Worm (Caenorhabditis elegans): Measurements from ENCODE around the gene K12H6.6.
A peak's percentile ranks its signal among the peaks of the same experiment; 100 is the strongest.

K12H6.6 gene

DNA sequence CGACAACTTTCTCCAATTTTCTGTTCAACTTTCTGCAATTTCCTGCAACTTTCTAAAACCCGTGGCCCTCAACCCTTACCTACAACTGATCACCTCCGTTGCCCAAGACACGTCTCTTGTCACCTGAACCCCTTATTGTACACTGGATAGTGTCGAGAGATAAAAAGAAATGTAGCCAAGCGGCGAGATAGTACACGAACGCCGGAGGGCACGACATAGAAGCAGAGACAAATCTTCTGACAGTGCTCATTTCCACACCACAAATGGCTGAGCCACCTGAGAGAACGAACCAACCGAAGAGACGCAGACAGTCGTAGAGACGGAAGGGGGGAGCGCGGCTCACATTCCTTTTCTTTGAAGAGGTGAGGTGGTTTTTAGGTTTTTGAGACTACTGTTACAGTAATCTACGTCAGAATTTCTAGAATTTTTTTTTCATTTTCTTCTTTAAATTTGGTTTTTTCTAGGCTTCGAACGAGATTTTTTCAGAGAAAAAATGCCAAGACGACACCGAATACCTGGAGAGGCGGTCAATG, 23.3 kb downstream of the K12H6.6 start, which contains the start of gene K12H6.12:
TSS of gene K12H6.12 (plus strand) at position 483 of the 533 bp plus-strand sequence.
- TF ChIP-seq ztf-25 (GFP tag; IDR thresholded peaks at IDR 0.05) (no peak), F23B12.7 (tag; optimal IDR thresholded peaks at IDR 0.05; ENCODE audit: insufficient read depth) (no peak), hmg-1.2 (GFP tag; IDR thresholded peaks at IDR 0.05) (peak; percentile 80), T07F8.4 (tag; optimal IDR thresholded peaks at IDR 0.05) (no peak), Y53F4B.3 (GFP tag; IDR thresholded peaks at IDR 0.05) (no peak), zfh-2 (GFP tag; conservative IDR thresholded peaks at IDR 0.05) (0 out of 2 replicates have a peak, but pooled peaks have one; percentile 43), ztf-22 (GFP tag; optimal IDR thresholded peaks at IDR 0.05) (no peak)

DNA sequence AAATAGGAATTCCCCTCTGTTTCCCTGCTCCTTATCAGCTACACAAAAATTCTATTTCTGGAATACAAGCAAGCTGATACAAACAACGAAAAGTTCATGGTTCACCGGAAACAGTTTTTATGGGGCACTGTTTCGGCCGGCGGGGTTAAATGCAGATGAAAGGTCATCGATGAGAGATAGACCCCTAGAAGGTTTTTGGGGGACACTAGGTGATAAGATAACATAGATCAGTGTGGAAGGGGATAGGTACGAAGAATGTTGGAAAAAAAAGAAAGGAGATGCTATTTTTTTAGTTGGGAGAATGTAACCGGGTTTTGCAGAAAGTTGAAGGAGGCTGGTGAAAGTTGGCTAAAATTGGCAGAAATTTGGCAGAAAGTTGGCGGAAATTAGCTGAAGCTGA, 25.5 kb downstream of the K12H6.6 start:
- TF ChIP-seq cebp-1 (GFP tag; IDR thresholded peaks at IDR 0.05) = no peak
- TF ChIP-seq cebp-1 (tag; optimal IDR thresholded peaks at IDR 0.05) = no peak
- TF ChIP-seq madf-10 (tag; optimal IDR thresholded peaks at IDR 0.05) = no peak
- TF ChIP-seq K11D2.4 (GFP tag; IDR thresholded peaks at IDR 0.05) = no peak
- no peak for TF ChIP-seq snpc-4 (GFP tag; optimal IDR thresholded peaks at IDR 0.05)
- TF ChIP-seq snpc-4 (tag; optimal IDR thresholded peaks at IDR 0.05) = no peak
- no peak for TF ChIP-seq lin-26 (GFP tag; IDR thresholded peaks at IDR 0.05)
- no peak for TF ChIP-seq gei-17 (GFP tag; optimal IDR thresholded peaks at IDR 0.05)
- TF ChIP-seq lin-54 (GFP tag; optimal IDR thresholded peaks at IDR 0.05) = no peak
- no peak for TF ChIP-seq F55B11.4 (tag; optimal IDR thresholded peaks at IDR 0.05; ENCODE audit: borderline replicate concordance, insufficient read depth)

DNA sequence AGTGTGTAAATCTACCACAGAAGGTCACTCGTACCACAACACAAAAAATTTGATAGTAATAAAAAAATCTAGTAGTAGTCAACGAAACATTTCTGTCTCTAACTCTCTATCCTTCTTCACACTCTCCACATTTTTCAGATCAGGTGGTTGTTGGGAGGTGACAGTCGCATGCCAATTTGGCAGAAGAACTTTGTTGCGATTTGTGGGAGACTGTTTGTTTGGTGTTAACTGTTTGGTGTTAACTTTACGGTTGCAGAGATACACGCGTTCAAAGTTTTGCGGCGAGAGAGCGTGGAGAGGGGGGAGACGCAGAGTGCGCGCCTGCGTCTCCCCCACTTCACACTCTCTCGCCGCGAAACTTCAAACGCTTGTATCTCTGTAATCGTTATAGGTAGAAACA, 26.1 kb downstream of the K12H6.6 start:
- TF ChIP-seq tbp1 (GFP tag; optimal IDR thresholded peaks at IDR 0.05) (no peak), mcd-1 (GFP tag; IDR thresholded peaks at IDR 0.05) (0 out of 2 replicates have a peak, but pooled peaks have one; percentile 25), Y56A3A.18 (GFP tag; IDR thresholded peaks at IDR 0.05) (no peak), let-526 (GFP tag; IDR thresholded peaks at IDR 0.05) (0 out of 2 replicates have a peak, but pooled peaks have one; percentile 30), cebp-1 (GFP tag; IDR thresholded peaks at IDR 0.05) (no peak), cebp-1 (tag; optimal IDR thresholded peaks at IDR 0.05) (peak; percentile 46), ceh-100 (GFP tag; IDR thresholded peaks at IDR 0.05) (peak; percentile 10; the same call in 1 of the 2 replicates), F10E7.11 (tag; optimal IDR thresholded peaks at IDR 0.05) (no peak), hmg-1.2 (GFP tag; IDR thresholded peaks at IDR 0.05) (peak; percentile 81), lsy-27 (tag; optimal IDR thresholded peaks at IDR 0.05; ENCODE audit: borderline replicate concordance, insufficient read depth) (no peak), Y53G8AR.9 (GFP tag; conservative IDR thresholded peaks at IDR 0.05) (0 out of 2 replicates have a peak, but pooled peaks have one; percentile 29), nfya-1 (tag; optimal IDR thresholded peaks at IDR 0.05; ENCODE audit: borderline replicate concordance, insufficient read depth) (no peak), somi-1 (GFP tag; optimal IDR thresholded peaks at IDR 0.05) (no peak), nhr-80 (tag; optimal IDR thresholded peaks at IDR 0.05) (peak; percentile 65), ama-1 (optimal IDR thresholded peaks at IDR 0.05) (no peak), ama-1 (GFP tag; optimal IDR thresholded peaks at IDR 0.05) (no peak)

DNA sequence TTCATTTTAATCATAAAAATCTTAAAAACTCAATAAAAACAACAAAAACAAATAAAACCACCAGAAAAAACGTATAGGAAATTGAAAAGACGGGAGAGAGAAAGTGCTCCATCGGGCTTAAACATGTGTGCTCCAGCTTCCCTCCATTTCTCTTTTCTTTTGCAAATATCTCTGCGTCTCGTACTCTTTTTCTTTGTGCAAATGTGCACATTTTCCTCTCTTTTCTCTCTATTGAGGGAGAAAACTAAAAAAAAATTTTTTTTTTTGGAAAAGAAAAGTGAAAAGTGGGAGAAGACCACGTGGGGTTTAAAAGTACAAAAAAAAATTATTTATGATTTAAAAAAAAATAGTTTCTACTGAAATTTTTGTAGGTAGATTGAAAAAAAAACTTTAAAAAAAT, 26.8 kb downstream of the K12H6.6 start:
- no peak for TF ChIP-seq nhr-90 (tag; optimal IDR thresholded peaks at IDR 0.05)
- TF ChIP-seq somi-1 (GFP tag; optimal IDR thresholded peaks at IDR 0.05) = peak; percentile 45
- peak; percentile 36 for TF ChIP-seq F23B12.7 (tag; optimal IDR thresholded peaks at IDR 0.05; ENCODE audit: insufficient read depth)
- TF ChIP-seq hmg-1.2 (GFP tag; IDR thresholded peaks at IDR 0.05) = peak; percentile 33; the same call in 1 of the 2 replicates
- TF ChIP-seq cebp-1 (GFP tag; IDR thresholded peaks at IDR 0.05) = no peak
- TF ChIP-seq cebp-1 (tag; optimal IDR thresholded peaks at IDR 0.05) = peak; percentile 2
- no peak for TF ChIP-seq efl-1 (GFP tag; optimal IDR thresholded peaks at IDR 0.05)

Data from whole organism, young adult.